Fruit fly (Drosophila melanogaster) Kc167 (cell line): ENCODE results near the gene Nse1.

Experiments used
- Myc ChIP-seq: fragments of >200 bp; optimal IDR thresholded peaks from 2 replicates; lab custom pipeline; 2017; ENCODE audit warnings: missing external identifiers
- Sin3A ChIP-seq: fragments of >200 bp; optimal IDR thresholded peaks from 2 replicates; lab custom pipeline; 2018; ENCODE audit warnings: missing external identifiers
- h ChIP-seq: fragments of >200 bp; optimal IDR thresholded peaks from 3 replicates; lab custom pipeline; 2018; ENCODE audit warnings: missing external identifiers
- insv ChIP-seq: fragments of >200 bp; optimal IDR thresholded peaks from 3 replicates; lab custom pipeline; 2018; ENCODE audit warnings: missing external identifiers
- psq ChIP-seq: fragments of >200 bp; optimal IDR thresholded peaks from 2 replicates; lab custom pipeline; 2017; ENCODE audit warnings: missing external identifiers
- ttk ChIP-seq: sonication (Bioruptor generic); optimal IDR thresholded peaks from 2 replicates; lab custom pipeline; 2017; ENCODE audit warnings: missing external identifiers

The Nse1 gene

DNA sequence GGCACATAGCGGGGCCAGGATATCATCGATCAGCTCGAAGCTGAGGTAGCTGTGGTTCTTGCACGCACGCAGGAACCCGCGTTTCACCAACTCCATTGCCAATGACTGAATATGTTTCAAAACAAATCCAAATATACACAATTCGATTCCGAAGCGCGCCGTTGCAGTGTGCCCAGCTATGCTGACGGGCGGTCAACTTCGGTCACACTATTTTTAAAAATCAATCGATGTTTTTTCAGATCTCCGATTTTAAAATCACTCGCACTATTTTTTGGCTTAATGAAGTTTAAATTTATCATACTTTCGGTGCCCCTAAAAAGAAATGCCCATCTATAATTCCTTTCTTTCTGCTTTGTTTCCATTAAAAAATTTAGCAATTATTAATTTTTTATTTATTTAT lies at the start of gene Nse1:
Gene Nse1 (minus strand): TSS at position 173 of the 400 bp plus-strand sequence.
- no peak for TF ChIP-seq insv (lab: Kevin White, UChicago)
- no peak for TF ChIP-seq h
- TF ChIP-seq Sin3A (lab: Kevin White, UChicago): no peak
- TF ChIP-seq Myc: no peak
- TF ChIP-seq ttk (lab: Kevin White, UChicago): no peak
- TF ChIP-seq psq (lab: Kevin White, UChicago): no peak

DNA sequence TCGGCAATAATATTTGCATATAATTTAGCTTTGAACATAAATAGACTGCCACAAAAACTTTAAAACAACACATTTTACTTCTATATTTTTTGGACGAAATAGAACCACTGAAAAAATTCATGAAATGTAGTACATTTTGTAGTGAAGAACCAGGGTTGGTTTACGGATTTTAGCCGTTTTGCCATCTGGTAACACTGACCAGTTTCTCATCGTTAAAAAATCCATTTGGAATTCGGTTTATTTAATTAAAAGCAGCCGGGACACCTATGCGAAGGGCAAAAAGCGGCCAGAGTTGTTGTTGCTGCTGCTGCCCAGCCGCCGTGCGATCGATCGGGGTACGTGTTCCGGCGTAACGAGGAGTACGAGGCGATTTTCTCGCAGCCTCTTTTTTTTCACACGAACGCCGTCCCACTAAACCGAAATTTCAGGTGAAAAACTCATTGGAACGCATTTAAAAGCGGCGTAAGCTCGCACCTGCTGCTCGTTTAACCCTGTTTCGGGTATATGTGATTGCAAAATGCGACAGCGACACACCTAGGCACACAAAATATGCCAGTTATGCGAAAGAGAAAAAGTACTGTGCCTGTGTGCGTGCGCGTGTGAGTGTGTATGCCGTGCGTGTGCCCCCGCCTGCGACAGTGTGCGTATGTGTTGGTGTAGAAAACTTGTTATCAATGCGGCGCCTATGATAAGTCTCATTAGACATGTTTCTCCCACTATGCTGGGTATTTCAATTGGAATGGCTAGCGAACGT lies 46.5 kb upstream of the Nse1 start, which contains the start of gene Liprin-alpha:
Gene Liprin-alpha (plus strand): TSS at position 154 of the 754 bp plus-strand sequence.
- TF ChIP-seq Sin3A (lab: Kevin White, UChicago): no peak
- no peak for TF ChIP-seq ttk (lab: Kevin White, UChicago)
- TF ChIP-seq psq (lab: Kevin White, UChicago): no peak
- no peak for TF ChIP-seq Myc
- no peak for TF ChIP-seq h
- TF ChIP-seq insv (lab: Kevin White, UChicago): no peak

DNA sequence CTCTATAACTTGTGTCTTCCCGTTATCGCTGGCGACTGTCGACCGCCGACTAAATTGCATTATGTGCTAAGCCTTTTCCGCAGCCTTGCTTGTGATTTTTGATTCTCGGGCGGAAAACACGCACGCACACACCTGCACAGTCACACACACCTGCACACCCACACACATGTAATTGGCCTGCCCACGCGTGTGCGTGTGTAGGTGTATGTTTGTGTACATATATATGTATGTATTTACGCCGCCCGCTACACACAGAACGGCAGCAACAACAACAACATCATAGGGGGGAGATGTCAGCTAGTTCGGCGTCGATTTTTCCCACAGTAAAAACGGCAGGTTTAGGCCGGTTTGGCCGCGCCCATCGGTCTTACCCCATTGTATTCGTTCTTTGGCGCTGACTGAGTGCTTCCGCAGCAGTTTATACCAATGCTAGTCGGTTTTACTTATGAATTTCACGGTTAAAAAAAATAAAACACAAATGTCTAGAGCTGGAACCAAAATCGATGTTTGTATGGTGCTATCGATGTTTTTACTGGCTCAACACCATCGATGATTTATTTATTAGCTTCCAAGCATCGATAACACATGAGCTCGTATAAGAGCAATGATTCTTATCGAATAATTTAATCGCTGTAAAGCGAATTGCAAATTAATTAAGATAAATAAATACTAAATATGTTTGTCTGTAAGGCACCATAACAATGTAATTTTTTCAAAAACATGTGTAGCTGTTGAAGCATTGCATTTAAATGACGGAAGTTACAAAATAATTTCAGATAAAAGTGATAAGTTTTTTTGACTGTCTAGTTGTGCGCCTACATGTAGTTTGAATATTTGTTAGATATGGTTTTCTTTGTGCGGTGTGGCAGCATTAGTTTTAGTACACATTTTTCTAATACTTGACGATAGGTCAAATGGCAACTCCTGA lies 45.7 kb upstream of the Nse1 start, which contains the start of gene homer:
Gene homer (minus strand): TSS at position 538 of the 928 bp plus-strand sequence.
- TF ChIP-seq Myc: no peak
- TF ChIP-seq ttk (lab: Kevin White, UChicago): no peak
- TF ChIP-seq insv (lab: Kevin White, UChicago): no peak
- no peak for TF ChIP-seq psq (lab: Kevin White, UChicago)
- TF ChIP-seq h: no peak
- no peak for TF ChIP-seq Sin3A (lab: Kevin White, UChicago)

DNA sequence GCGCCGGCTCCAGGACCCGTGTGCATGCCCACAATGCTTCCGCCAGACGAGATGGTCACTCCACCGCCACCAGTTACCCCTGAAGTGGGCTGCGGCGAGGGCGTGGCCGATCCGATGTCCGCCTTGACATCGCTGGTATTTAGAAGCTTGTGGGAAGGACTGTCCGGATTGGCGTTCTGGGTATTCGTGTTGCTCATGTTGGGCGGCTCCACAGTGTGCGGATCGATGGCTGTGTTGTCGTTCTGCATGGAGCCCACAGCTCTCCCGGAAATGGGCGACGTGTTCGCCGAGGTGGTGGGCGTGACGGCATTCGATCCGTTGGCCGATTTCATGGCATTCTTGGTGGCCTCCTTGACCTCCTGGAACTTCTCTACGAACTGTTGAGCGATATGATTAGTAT lies 44.3 kb upstream of the Nse1 start:
- TF ChIP-seq Sin3A (lab: Kevin White, UChicago) (no peak), Myc (no peak), psq (lab: Kevin White, UChicago) (no peak), insv (lab: Kevin White, UChicago) (no peak), ttk (lab: Kevin White, UChicago) (no peak), h (no peak)

DNA sequence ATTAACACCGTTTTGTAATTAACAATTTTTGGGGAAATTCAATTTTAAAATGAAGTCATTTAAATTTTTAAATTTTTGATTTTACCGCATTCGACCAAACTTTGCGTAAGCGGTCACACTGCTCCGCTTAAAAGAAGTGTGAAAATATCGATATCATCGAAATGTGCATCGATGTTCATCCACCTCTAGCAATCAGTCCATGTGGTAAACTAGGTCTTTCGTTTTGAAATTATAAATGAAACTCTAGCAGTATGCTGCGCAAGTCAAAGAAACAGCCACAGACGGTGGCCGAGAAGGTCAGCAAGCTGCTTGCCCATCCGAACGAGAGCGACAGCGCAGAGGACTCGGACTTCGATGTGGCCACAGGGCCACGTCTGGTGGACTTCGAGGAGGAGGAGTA lies 40.0 kb upstream of the Nse1 start, which contains the start of gene Aatf:
Gene Aatf (plus strand): TSS at position 166 of the 400 bp plus-strand sequence.
- TF ChIP-seq insv (lab: Kevin White, UChicago) (no peak), h (no peak), Myc (no peak), Sin3A (lab: Kevin White, UChicago) (no peak), psq (lab: Kevin White, UChicago) (no peak)

DNA sequence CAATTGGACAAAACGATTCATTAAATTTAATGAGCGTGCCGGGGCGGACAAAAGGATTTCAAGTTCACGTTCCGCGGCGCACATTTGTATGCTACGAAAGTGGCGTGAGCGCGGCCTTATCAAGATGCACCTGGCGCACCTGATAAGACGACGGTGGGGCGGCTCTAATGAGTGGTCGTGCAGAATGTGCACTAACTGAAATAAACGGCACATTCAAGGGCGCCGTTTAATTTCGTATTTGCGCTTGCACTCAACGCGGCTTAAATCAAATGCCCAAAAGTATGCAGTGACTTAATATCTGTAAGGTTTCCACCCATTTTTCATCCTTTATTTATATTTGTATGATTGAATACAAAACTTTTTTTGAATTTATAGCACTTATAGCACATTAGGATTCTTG lies 39.5 kb upstream of the Nse1 start:
- no peak for TF ChIP-seq Myc
- no peak for TF ChIP-seq insv (lab: Kevin White, UChicago)
- no peak for TF ChIP-seq psq (lab: Kevin White, UChicago)
- no peak for TF ChIP-seq ttk (lab: Kevin White, UChicago)
- no peak for TF ChIP-seq Sin3A (lab: Kevin White, UChicago)
- no peak for TF ChIP-seq h

DNA sequence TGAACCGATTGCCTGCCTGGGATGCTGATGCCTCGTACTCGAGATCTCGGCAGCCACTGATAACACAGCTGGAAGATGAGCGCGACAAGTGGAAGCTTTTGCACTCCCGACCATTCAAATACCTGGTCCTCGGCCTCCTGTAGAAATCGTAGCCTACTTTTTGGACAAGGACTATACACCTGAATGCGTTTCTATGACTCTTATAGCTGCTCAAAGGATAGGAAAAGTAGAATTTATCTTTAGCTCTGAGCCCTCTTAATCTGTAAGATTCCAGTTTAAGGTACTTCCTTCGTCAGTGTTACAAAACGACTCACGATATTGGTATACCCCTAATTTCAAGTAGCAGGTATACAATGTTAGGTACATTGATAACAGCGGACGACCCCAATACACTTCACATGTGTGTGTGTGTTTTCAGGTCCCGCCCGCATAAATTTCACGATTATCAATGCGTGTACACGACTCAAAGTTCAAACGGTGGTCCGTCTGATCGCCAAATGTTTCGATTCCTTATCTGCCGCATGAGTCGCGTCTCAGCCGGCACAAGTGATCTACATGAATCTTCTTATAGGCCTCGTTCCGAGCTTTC lies 38.9 kb upstream of the Nse1 start, which contains the start of gene AkhR:
Gene AkhR (minus strand): TSS at position 5 of the 589 bp plus-strand sequence.
- no peak for TF ChIP-seq Myc
- TF ChIP-seq psq (lab: Kevin White, UChicago): no peak
- TF ChIP-seq Sin3A (lab: Kevin White, UChicago): no peak
- TF ChIP-seq ttk (lab: Kevin White, UChicago): no peak
- TF ChIP-seq h: no peak
- no peak for TF ChIP-seq insv (lab: Kevin White, UChicago)

DNA sequence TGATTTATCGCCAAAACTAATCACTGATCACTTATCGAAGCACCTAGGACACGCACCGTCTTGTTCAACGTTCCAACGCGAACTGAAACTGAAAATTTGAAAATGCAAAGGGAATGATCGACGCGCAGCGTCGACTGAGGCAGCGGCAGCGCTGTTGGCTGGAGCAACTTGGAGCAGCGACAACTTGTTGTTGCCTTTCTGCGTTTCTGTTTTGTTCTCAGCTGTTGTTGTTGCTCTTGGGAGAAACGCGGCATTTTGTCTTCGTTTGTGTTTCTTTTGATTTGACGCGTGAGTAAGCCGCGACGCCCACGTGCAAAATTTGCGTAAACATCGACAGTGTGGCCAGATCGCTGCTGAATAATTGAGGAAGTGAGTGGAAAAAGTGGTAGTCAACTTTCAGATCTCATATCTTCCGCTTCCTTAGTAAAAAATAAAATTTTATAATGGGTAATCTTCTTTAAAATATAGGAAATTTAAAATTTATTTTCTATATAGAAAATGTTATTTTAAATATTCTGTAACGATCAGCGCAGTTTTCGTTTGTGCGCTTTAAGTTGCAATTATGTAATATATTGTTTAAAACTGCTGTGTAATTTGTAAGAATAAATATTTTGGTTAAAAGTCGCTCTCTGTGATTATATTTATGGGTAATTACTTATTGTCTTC lies 31.7 kb upstream of the Nse1 start, which contains the start of gene Tsp:
Gene Tsp (minus strand): TSS at position 90 of the 666 bp plus-strand sequence.
- TF ChIP-seq ttk (lab: Kevin White, UChicago) (no peak), insv (lab: Kevin White, UChicago) (no peak), Myc (no peak), psq (lab: Kevin White, UChicago) (no peak), h (no peak), Sin3A (lab: Kevin White, UChicago) (no peak)

DNA sequence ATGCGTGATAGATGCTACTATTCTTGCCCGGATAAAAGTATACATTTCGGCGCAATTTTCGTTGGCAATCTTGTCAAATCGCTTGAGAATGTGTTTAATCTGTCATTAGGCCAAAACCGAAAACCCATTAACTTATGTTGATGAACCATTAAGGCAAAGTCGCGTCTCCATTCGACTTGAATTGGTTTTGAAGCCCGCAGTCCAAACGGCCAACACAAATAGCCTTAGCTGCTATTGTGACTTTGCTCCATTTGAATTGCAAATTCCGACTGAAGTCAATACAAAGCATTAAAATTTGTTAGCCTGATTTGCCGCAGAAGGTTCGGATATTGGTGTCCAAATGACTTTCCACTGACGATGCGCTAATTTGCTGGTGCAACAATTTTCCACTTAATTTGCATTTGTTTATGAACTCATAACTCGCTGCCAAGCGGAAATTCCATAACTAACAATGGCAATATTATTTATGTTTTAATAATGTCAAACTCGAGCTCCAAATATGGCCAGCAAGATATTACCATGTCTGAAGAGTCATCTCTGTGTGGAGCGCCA lies 29.0 kb upstream of the Nse1 start:
- no peak for TF ChIP-seq insv (lab: Kevin White, UChicago)
- TF ChIP-seq Myc: no peak
- TF ChIP-seq psq (lab: Kevin White, UChicago): no peak

DNA sequence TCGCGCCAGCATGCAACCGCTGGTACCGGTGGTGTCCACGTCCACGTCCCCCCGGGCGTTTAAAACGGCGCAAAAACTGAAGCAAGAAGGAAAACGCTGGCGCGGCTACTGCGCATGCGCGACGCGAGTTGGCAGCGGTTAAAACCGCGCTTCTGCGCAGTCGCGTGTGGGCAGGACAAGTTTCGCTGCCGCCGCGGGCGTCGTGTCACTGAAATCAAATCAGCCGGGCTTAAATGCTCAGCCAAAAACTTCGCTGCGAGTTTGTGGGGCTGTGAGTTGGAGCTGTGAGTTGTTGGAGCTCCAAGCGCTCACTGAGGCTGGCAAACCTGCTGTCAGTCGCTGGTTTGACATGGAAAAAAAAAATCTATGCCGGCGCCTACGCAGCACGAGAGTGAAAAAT lies 27.7 kb upstream of the Nse1 start:
- TF ChIP-seq Sin3A (lab: Kevin White, UChicago) (no peak), Myc (no peak), h (no peak), psq (lab: Kevin White, UChicago) (no peak), insv (lab: Kevin White, UChicago) (no peak), ttk (lab: Kevin White, UChicago) (no peak)
